Worm (Caenorhabditis elegans) whole organism, early embryonic: ENCODE results near the gene F15E6.3.

Experiments
- B0310.2 ChIP-seq: sonication (generic microtip); optimal IDR thresholded peaks from 2 replicates; lab custom pipeline; 2016; ENCODE audit warnings: mild to moderate bottlenecking, missing genetic modification characterization, missing compliant biosample characterization
- F13C5.2 ChIP-seq: sonication (generic microtip); optimal IDR thresholded peaks from 2 replicates; lab custom pipeline; 2017; ENCODE audit warnings: mild to moderate bottlenecking, missing genetic modification characterization, inconsistent platforms, missing compliant biosample characterization
- aly-1 ChIP-seq: sonication (generic microtip); optimal IDR thresholded peaks from 2 replicates; lab custom pipeline; 2016; ENCODE audit warnings: missing genetic modification characterization, missing compliant biosample characterization
- ama-1 ChIP-seq: fragments of 150-350 bp; optimal IDR thresholded peaks from 2 replicates; lab custom pipeline; 2014
- ceh-13 ChIP-seq: fragments of 200-800 bp; sonication (Bioruptor generic); optimal IDR thresholded peaks from 2 replicates; lab custom pipeline; 2018; ENCODE audit warnings: mild to moderate bottlenecking, missing genetic modification characterization, missing compliant biosample characterization
- ceh-36 ChIP-seq: sonication (generic microtip); optimal IDR thresholded peaks from 2 replicates; lab custom pipeline; 2016; ENCODE audit warnings: missing genetic modification characterization, inconsistent platforms, missing compliant biosample characterization
- ets-7 ChIP-seq: sonication (generic microtip); optimal IDR thresholded peaks from 2 replicates; lab custom pipeline; 2016; ENCODE audit warnings: missing genotype, missing genetic modification characterization, missing compliant biosample characterization
- flt-1 ChIP-seq: fragments of 200-800 bp; sonication (Bioruptor generic); IDR thresholded peaks from 2 replicates; pipeline ENCODE4 v1.3.6; 2022; ENCODE audit warnings: missing genetic modification characterization, missing compliant biosample characterization
- hmbx-1 ChIP-seq: sonication (generic microtip); optimal IDR thresholded peaks from 2 replicates; lab custom pipeline; 2016; ENCODE audit warnings: mild to moderate bottlenecking, missing genetic modification characterization, missing compliant biosample characterization
- hmg-4 ChIP-seq: fragments of 200-800 bp; sonication (Bioruptor generic); optimal IDR thresholded peaks from 2 replicates; lab custom pipeline; 2018; ENCODE audit warnings: mild to moderate bottlenecking, missing genetic modification characterization, missing compliant biosample characterization
- hnd-1 ChIP-seq: sonication (generic microtip); optimal IDR thresholded peaks from 2 replicates; lab custom pipeline; 2016; ENCODE audit warnings: missing genetic modification characterization, missing compliant biosample characterization
- pes-1 ChIP-seq: fragments of 200-800 bp; sonication (Bioruptor generic); IDR thresholded peaks from 2 replicates; pipeline ENCODE4 v1.3.6; 2022; ENCODE audit warnings: missing genetic modification reagents, missing genetic modification characterization, missing compliant biosample characterization
- scrt-1 ChIP-seq: fragments of 200-800 bp; sonication (Bioruptor generic); IDR thresholded peaks from 2 replicates; pipeline ENCODE4 v1.3.6; 2022; ENCODE audit warnings: missing genetic modification characterization, missing compliant biosample characterization
- sea-1 ChIP-seq: fragments of 200-800 bp; sonication (Bioruptor generic); conservative IDR thresholded peaks from 2 replicates; pipeline ENCODE4 v1.3.6; 2022; ENCODE audit warnings: missing genetic modification characterization, missing compliant biosample characterization
- tbx-11 ChIP-seq: fragments of 200-800 bp; sonication (Bioruptor generic); IDR thresholded peaks from 2 replicates; pipeline ENCODE4 v1.3.6; 2022; ENCODE audit warnings: missing genetic modification characterization, missing compliant biosample characterization
- tbx-37 ChIP-seq: fragments of 200-800 bp; sonication (Bioruptor generic); conservative IDR thresholded peaks from 2 replicates; pipeline ENCODE4 v1.3.6; 2022; ENCODE audit warnings: missing genetic modification reagents, missing genetic modification characterization, missing compliant biosample characterization
- tra-4 ChIP-seq: sonication (generic microtip); optimal IDR thresholded peaks from 2 replicates; lab custom pipeline; 2017; ENCODE audit warnings: missing genetic modification characterization, missing compliant biosample characterization

The F15E6.3 gene

DNA sequence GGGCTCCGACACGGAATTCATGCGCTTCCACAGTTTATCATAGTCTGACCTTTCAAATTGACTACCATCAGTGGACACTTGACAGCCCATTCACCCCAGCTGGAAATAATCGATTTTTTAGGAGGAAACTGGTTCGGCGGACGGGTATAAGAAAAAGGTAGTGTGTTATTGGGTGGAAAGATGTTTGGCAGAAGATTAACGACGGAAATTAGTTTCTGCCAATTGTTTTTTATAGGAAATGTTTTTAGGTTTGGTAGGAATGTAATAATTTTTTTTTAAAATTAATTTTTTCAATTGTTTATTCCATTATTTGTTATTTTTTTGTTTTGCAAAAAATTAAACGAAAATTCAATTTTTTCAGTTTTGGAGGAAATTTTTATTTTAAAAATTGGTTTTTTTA lies 4.3 kb downstream of the F15E6.3 start, which contains the start of gene F15E6.9:
Gene F15E6.9 (minus strand): TSS at position 101 of the 400 bp plus-strand sequence.
- TF ChIP-seq ceh-36 (tag; lab: Kevin White, UChicago): no peak

DNA sequence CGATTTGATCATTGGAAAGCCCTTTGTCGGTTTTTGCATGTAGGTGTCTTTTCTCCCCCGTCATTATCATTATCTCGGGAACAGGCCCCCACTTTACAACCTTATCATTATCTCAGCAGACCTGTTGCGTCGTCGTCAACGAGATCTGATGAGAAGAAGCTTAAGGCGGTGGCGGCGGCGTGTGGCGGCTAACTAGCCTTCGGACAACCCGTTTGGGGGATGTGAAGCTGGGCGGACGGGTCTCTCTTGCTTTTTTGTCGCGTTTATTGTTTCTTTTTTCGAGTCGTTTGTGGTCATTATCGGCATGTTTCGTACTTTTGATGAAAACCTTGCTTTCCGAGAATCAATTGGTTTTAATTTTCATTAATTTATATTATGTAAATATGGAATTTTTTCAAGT lies 5.3 kb downstream of the F15E6.3 start:
- TF ChIP-seq ets-7 (tag; lab: Kevin White, UChicago) (no peak), scrt-1 (GFP tag; lab: Robert Waterston, UW) (no peak), F13C5.2 (tag; lab: Kevin White, UChicago) (no peak), aly-1 (tag; lab: Kevin White, UChicago) (no peak), tra-4 (tag; lab: Kevin White, UChicago) (no peak), ceh-36 (tag; lab: Kevin White, UChicago) (no peak), pes-1 (no peak), B0310.2 (tag; lab: Kevin White, UChicago) (no peak), tbx-37 (no peak), tbx-11 (GFP tag; lab: Robert Waterston, UW) (no peak), flt-1 (GFP tag; lab: Robert Waterston, UW) (no peak), ceh-13 (GFP tag; lab: Kevin White, UChicago) (no peak), ama-1 (no peak), hmbx-1 (tag; lab: Kevin White, UChicago) (no peak), hmg-4 (GFP tag; lab: Kevin White, UChicago) (no peak)

DNA sequence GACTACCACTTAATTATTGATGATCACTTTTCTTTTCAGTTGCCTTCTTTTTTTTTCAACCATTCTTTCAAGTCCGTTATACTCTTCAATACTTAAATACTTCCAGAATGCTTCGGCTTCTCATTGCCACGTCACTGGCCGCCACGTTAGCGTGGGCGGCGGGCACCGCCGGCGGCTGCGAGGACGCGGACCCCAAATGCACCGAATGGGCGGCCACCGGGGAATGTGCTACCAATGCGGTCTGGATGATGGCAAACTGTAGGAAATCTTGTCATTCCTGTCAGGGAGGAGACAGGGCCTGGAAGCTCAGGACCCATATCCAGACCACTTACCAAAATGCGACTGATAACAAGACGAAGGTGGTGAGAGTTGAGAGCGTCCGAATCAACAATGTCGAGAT lies 6.5 kb downstream of the F15E6.3 start, which contains the start of gene lgc-22:
Gene lgc-22 (plus strand): TSS at position 105 of the 400 bp plus-strand sequence.
- no peak for TF ChIP-seq hmbx-1 (tag; lab: Kevin White, UChicago)
- no peak for TF ChIP-seq scrt-1 (GFP tag; lab: Robert Waterston, UW)
- no peak for TF ChIP-seq tbx-37
- no peak for TF ChIP-seq tbx-11 (GFP tag; lab: Robert Waterston, UW)
- TF ChIP-seq flt-1 (GFP tag; lab: Robert Waterston, UW): no peak
- TF ChIP-seq ceh-13 (GFP tag; lab: Kevin White, UChicago): no peak
- TF ChIP-seq ama-1: no peak
- no peak for TF ChIP-seq aly-1 (tag; lab: Kevin White, UChicago)
- TF ChIP-seq hmg-4 (GFP tag; lab: Kevin White, UChicago): no peak
- no peak for TF ChIP-seq ceh-36 (tag; lab: Kevin White, UChicago)
- no peak for TF ChIP-seq tra-4 (tag; lab: Kevin White, UChicago)
- TF ChIP-seq sea-1 (GFP tag; lab: Robert Waterston, UW): no peak
- TF ChIP-seq ets-7 (tag; lab: Kevin White, UChicago): no peak
- TF ChIP-seq pes-1: no peak
- no peak for TF ChIP-seq B0310.2 (tag; lab: Kevin White, UChicago)

DNA sequence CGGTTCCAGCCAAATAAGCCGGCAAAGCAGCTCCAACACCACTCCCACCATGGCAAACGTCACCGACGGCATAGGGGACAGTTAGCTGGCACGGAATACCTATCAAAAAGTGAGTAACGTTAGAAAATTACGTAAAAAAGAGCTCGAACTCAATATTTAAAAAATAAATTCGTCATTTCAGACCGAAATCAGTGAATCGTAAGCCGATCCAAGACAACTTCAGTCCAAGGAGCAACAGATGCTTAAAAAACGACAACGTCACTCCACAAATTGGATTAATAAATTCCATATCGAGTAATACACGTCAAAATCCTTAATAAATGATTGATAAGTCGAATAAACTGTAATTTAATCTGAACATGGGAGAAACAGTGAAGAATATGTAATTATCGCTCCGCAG lies 11.6 kb downstream of the F15E6.3 start:
- TF ChIP-seq F13C5.2 (tag; lab: Kevin White, UChicago) (no peak), B0310.2 (tag; lab: Kevin White, UChicago) (no peak), ama-1 (no peak), hmg-4 (GFP tag; lab: Kevin White, UChicago) (no peak), tbx-37 (no peak), hnd-1 (tag; lab: Kevin White, UChicago) (no peak), ceh-36 (tag; lab: Kevin White, UChicago) (no peak), ets-7 (tag; lab: Kevin White, UChicago) (no peak)

DNA sequence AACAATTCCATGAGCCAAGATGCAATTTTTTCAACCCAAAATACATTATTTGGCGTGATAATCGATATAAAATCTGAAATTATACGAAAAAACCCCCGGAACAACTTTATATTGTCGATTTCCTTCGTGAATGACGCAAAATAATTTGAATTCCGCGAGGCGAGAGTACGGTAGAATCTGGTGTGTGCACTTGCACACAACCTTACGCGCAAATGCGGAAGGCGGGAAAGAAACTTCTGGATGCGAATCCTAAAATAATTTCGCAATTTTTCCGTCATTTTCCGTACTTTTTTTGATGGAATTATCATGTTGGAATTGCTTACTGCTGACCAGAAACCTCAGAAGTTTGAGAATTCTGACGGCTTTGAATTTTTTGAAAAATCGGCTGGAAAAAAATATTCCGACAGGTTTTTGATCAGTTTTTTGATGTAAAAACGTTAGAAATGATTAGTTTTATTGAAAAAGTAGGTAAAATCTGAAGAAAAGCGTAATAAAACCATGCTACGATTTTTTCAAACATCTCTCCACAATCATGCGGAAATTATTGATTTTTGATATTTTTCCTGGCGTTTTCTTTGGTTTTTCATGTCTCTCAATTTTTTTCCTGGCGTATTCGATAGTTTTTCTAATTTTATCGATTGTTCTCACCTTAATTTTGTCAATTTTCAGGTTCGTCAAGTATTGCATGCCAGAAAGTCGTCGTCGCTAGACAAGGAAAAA lies 12.7 kb downstream of the F15E6.3 start, which contains the start of gene set-9:
Gene set-9 (plus strand): TSS at position 670 of the 720 bp plus-strand sequence.
- no peak for TF ChIP-seq ceh-13 (GFP tag; lab: Kevin White, UChicago)
- no peak for TF ChIP-seq ama-1
- no peak for TF ChIP-seq ceh-36 (tag; lab: Kevin White, UChicago)
- TF ChIP-seq pes-1: no peak
- no peak for TF ChIP-seq B0310.2 (tag; lab: Kevin White, UChicago)
- no peak for TF ChIP-seq hmg-4 (GFP tag; lab: Kevin White, UChicago)
- no peak for TF ChIP-seq tra-4 (tag; lab: Kevin White, UChicago)
- TF ChIP-seq sea-1 (GFP tag; lab: Robert Waterston, UW): no peak
- TF ChIP-seq F13C5.2 (tag; lab: Kevin White, UChicago): no peak
- TF ChIP-seq flt-1 (GFP tag; lab: Robert Waterston, UW): no peak
- TF ChIP-seq aly-1 (tag; lab: Kevin White, UChicago): no peak
- no peak for TF ChIP-seq scrt-1 (GFP tag; lab: Robert Waterston, UW)
- no peak for TF ChIP-seq hnd-1 (tag; lab: Kevin White, UChicago)
- no peak for TF ChIP-seq tbx-37
- no peak for TF ChIP-seq ets-7 (tag; lab: Kevin White, UChicago)
- TF ChIP-seq hmbx-1 (tag; lab: Kevin White, UChicago): no peak

DNA sequence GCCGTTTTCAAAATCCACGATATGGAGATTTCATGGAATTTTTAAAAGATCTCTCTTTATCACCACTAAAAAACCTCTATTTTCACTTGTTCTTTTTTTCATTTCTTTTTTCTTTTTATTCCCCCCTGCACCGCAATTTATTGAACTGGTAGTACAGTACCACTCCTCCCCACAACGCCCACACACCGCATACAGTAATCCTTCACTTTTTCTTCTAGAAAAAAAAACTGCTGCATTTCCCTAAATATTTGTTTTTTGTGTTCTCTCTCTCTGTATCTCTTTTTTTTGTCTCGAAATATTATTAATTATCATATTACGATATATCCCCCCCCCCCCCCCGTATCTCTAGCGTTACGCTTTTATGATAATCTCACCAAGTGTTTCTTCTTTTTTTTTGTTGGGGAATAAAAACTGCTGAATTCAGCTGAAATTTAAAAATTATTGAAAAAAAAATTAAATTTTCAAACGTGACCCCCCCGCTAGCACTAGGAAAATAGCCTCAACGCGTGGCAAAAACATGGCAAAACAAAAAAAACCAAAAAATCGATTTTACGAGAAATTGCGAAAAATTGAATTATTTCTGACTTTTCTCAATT lies 22.2 kb downstream of the F15E6.3 start, which contains the start of gene Y24D9B.1:
Gene Y24D9B.1 (plus strand): TSS at position 546 of the 596 bp plus-strand sequence.
- TF ChIP-seq ceh-13 (GFP tag; lab: Kevin White, UChicago) (no peak), hmg-4 (GFP tag; lab: Kevin White, UChicago) (no peak), scrt-1 (GFP tag; lab: Robert Waterston, UW) (no peak), aly-1 (tag; lab: Kevin White, UChicago) (no peak), tbx-11 (GFP tag; lab: Robert Waterston, UW) (no peak)

DNA sequence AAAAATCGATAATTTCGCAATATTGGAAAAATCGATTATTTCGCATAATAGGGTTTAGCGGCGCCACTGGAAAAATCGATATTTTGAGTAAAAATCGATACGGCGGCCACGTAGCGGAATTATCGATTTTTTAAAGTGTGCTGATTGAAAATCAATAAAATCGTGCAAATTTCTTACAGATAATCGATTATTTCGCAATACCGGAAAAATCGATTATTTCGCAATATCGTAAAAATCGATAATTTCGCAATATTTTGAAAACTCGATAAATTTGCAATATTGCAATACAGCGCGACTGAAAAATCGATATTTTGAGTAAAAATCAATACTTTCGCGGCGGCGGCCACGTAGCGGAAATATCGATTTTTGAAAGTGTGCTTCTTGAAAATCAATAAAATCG lies 22.9 kb downstream of the F15E6.3 start:
- TF ChIP-seq flt-1 (GFP tag; lab: Robert Waterston, UW): no peak
- TF ChIP-seq ama-1: no peak
- TF ChIP-seq sea-1 (GFP tag; lab: Robert Waterston, UW): no peak
- no peak for TF ChIP-seq ceh-36 (tag; lab: Kevin White, UChicago)
- no peak for TF ChIP-seq hmbx-1 (tag; lab: Kevin White, UChicago)
- TF ChIP-seq hnd-1 (tag; lab: Kevin White, UChicago): no peak
- no peak for TF ChIP-seq B0310.2 (tag; lab: Kevin White, UChicago)
- TF ChIP-seq tra-4 (tag; lab: Kevin White, UChicago): no peak
